Worm (Caenorhabditis elegans) whole organism, L3 larva: Measurements from ENCODE around the gene M05D6.3.

Source experiments
- aly-2 ChIP-seq: fragments of 150-350 bp; optimal IDR thresholded peaks from 2 replicates; lab custom pipeline; 2014; ENCODE audit warnings: missing biosample characterization, missing genetic modification characterization
- nhr-237 ChIP-seq: fragments of 150-350 bp; optimal IDR thresholded peaks from 2 replicates; lab custom pipeline; 2014; ENCODE audit warnings: missing biosample characterization, missing genetic modification characterization
- nhr-76 ChIP-seq: fragments of 150-350 bp; sonication (generic microtip); optimal IDR thresholded peaks from 5 replicates; lab custom pipeline; 2014; ENCODE audit warnings: missing biosample characterization, missing genetic modification characterization
- snpc-4 ChIP-seq: fragments of 150-350 bp; optimal IDR thresholded peaks from 2 replicates; lab custom pipeline; 2014; ENCODE audit warnings: missing biosample characterization, missing genetic modification characterization
- unc-62 ChIP-seq: fragments of 150-350 bp; sonication (generic microtip); optimal IDR thresholded peaks from 4 replicates; lab custom pipeline; 2014; ENCODE audit warnings: missing biosample characterization, missing genetic modification reagents, missing genetic modification characterization
- zag-1 ChIP-seq: fragments of 150-350 bp; optimal IDR thresholded peaks from 2 replicates; lab custom pipeline; 2014; ENCODE audit warnings: missing biosample characterization, missing genetic modification characterization

- TF ChIP-seq unc-62 (GFP tag; lab: Kevin White, UChicago) = no peak
- no peak for TF ChIP-seq snpc-4
- TF ChIP-seq aly-2 (tag; lab: Kevin White, UChicago) = no peak
- no peak for TF ChIP-seq nhr-76 (tag; lab: Kevin White, UChicago)
- no peak for TF ChIP-seq nhr-237
- TF ChIP-seq zag-1 (tag; lab: Kevin White, UChicago) = no peak
These were observed 46.9 kb upstream of the M05D6.3 start, which contains the start of gene F14E5.2 for ce11 chrII:8428758-8428946.
